Fruit fly (Drosophila melanogaster): ENCODE data around the gene Myt1.

The Myt1 gene

DNA sequence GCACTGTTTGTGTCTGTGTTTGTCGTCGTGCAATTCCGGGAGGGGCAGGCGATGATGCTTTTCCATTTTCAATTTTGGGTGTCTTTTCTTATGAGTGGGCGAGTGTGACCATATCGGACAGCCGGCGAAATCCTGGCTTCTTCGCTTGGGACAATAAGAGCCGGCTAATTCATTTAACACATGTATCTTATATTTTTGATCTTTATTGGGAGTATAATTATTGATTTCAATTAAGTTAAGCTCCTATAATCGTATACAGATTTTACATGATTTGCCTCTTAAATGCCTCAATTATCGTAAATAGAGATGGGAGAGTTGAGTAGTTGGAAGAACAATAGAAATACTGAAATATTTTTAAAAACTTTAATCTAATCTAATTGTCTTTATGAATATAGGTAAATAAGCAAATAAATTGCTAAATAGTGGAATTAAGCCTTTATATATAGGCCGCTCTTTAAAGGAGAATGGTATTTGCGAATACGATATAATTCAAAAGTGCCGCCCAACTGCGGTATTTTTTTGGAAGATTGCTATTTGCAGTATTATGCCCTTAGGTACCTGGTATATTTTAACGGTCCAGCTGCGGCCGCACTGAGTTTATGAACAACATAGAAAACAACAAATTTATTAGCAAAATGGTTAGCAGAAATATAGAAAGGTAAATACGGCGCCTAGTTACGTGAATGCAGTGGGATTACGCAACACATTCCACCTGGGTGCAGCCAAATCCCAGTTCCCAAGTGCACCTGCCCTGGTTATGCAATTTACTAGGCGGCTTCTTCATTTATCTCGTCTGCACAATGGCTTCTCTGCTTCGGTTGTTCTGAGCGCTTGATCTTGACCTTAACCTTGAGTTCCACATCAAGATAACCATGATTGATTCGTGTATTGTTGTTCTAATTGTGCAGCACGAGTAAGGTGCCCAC lies at the start of gene Myt1, which contains the start of the genes PGRP-LD and Pmi:
Gene Myt1 (minus strand): TSS at position 116 of the 926 bp plus-strand sequence.
Gene PGRP-LD (plus strand): TSS at position 576 of the 926 bp plus-strand sequence.
Gene Pmi (plus strand): TSS at position 576 of the 926 bp plus-strand sequence.
- TF ChIP-seq CG9948 (tag; optimal IDR thresholded peaks at IDR 0.05) (no peak), Pif1A (GFP tag; optimal IDR thresholded peaks at IDR 0.05) (no peak), gl (tag; optimal IDR thresholded peaks at IDR 0.05) (no peak), EcR (GFP tag; optimal IDR thresholded peaks at IDR 0.05) (no peak), Pif1B (GFP tag; optimal IDR thresholded peaks at IDR 0.05) (no peak), CG10348 (GFP tag; IDR thresholded peaks at IDR 0.05) (no peak), fd96Ca (GFP tag; IDR thresholded peaks at IDR 0.05) (no peak), CG14655 (GFP tag; optimal IDR thresholded peaks at IDR 0.05) (no peak), CG8301 (tag; optimal IDR thresholded peaks at IDR 0.05) (no peak), CG15710 (tag; optimal IDR thresholded peaks at IDR 0.05) (no peak), Snoo (tag; optimal IDR thresholded peaks at IDR 0.05) (no peak), CG13204 (GFP tag; optimal IDR thresholded peaks at IDR 0.05) (no peak), CG4496 (GFP tag; IDR thresholded peaks at IDR 0.05) (no peak), CG32121 (GFP tag; IDR thresholded peaks at IDR 0.05) (no peak), CG8159 (tag; optimal IDR thresholded peaks at IDR 0.05) (no peak), CG34367 (tag; optimal IDR thresholded peaks at IDR 0.05) (no peak), CG12605 (GFP tag; IDR thresholded peaks at IDR 0.05) (no peak), D1 (tag; optimal IDR thresholded peaks at IDR 0.05) (no peak)

dm6 chr3L:5828684-5829083 lies 49.3 kb upstream of the Myt1 start:
- TF ChIP-seq CG14655 (GFP tag; optimal IDR thresholded peaks at IDR 0.05) (no peak), fd96Ca (GFP tag; IDR thresholded peaks at IDR 0.05) (no peak), EcR (GFP tag; optimal IDR thresholded peaks at IDR 0.05) (no peak)

DNA sequence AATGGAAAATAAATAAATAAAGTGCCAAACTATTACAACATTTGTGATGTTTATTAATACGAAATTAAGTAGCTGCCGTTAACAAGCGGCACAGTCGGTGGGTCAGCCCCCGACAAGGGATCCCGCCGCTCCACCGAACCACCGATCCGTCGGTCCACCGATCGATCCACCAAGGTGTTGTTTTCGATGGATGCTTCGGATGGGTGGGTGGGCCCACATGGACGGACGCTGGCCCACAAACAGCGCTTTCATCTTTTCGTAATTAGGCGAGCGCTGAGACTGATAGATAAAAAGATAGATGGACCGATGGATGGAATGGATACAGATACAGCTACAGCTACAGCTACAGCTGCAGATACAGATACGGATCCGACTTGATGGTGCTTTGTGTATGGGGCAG lies 48.9 kb upstream of the Myt1 start:
- TF ChIP-seq fd96Ca (GFP tag; IDR thresholded peaks at IDR 0.05) (no peak), Ets98B (GFP tag; IDR thresholded peaks at IDR 0.05) (no peak), rn (GFP tag; IDR thresholded peaks at IDR 0.05) (no peak), Pif1A (GFP tag; optimal IDR thresholded peaks at IDR 0.05) (no peak), CG9948 (tag; optimal IDR thresholded peaks at IDR 0.05) (no peak), CG8301 (tag; optimal IDR thresholded peaks at IDR 0.05) (no peak), CG34367 (tag; optimal IDR thresholded peaks at IDR 0.05) (no peak), Snoo (tag; optimal IDR thresholded peaks at IDR 0.05) (no peak), CG17806 (tag; optimal IDR thresholded peaks at IDR 0.05) (no peak), EcR (GFP tag; optimal IDR thresholded peaks at IDR 0.05) (no peak), Pif1B (GFP tag; optimal IDR thresholded peaks at IDR 0.05) (no peak), CG14655 (GFP tag; optimal IDR thresholded peaks at IDR 0.05) (no peak)

DNA sequence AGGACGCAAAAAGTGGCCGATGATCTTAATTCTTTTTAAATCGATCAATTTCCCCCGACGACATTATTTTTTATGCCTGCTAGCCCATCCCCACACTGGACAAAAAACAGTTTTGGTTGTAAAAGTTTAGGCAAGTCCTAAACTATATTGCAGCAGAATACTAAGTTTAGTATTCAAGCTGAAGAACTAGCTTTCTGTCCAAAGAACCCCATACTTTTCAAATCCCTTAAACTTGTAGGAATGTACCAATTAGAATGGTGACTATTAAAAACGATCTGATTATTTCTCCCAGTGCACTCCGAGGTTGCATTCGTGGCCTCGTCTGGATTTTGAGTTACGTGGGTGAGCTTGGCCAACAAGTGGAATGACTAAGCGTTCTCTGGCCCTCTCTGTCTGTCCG lies 46.1 kb upstream of the Myt1 start:
- TF ChIP-seq CG17806 (tag; optimal IDR thresholded peaks at IDR 0.05) (no peak), EcR (GFP tag; optimal IDR thresholded peaks at IDR 0.05) (no peak), Pif1A (GFP tag; optimal IDR thresholded peaks at IDR 0.05) (peak; percentile 12), CG12605 (GFP tag; IDR thresholded peaks at IDR 0.05) (no peak), CG8159 (tag; optimal IDR thresholded peaks at IDR 0.05) (peak; percentile 39), CG15710 (tag; optimal IDR thresholded peaks at IDR 0.05) (peak; percentile 52), Snoo (tag; optimal IDR thresholded peaks at IDR 0.05) (no peak), D1 (tag; optimal IDR thresholded peaks at IDR 0.05) (no peak), CG14655 (GFP tag; optimal IDR thresholded peaks at IDR 0.05) (no peak), CG9948 (tag; optimal IDR thresholded peaks at IDR 0.05) (peak; percentile 6), CG8301 (tag; optimal IDR thresholded peaks at IDR 0.05) (no peak)

DNA sequence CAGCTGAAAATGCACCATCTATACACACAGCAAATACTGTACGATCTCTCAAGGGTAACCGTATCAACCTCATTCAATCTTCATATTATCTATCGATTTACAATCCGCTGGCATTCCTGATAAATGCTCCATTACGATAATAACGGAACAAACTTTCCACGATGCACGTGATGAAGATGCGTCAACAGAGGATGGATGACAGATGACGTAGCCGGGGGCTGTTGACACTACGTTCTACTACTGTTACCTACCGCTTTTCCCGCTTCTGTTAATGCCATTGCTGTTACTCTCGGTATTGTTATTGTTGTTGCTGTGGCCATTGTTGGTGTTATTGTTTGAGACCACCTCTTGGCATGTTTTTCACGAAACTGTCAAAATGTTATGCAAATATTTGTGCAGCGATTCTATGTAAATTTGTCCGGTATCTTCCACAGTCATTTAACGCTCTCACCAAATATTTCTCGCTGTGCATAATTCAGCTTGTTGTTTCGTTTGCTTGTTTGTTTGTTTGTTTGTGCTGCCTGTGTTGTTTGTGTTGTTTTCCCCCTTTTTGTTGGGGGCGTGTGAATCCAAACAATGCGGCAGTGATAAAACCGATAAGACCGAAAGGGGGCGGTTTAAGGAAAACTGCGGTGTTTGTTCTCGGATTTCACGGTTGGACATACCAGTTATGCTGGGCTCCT lies 44.5 kb upstream of the Myt1 start:
- TF ChIP-seq Pif1A (GFP tag; optimal IDR thresholded peaks at IDR 0.05) (peak; percentile 19), CG4496 (GFP tag; IDR thresholded peaks at IDR 0.05) (no peak), CG34367 (tag; optimal IDR thresholded peaks at IDR 0.05) (no peak), Snoo (tag; optimal IDR thresholded peaks at IDR 0.05) (peak; percentile 36), Ets98B (GFP tag; IDR thresholded peaks at IDR 0.05) (no peak), CG8301 (tag; optimal IDR thresholded peaks at IDR 0.05) (peak; percentile 6), CG14655 (GFP tag; optimal IDR thresholded peaks at IDR 0.05) (no peak), CG32121 (GFP tag; IDR thresholded peaks at IDR 0.05) (no peak), D1 (tag; optimal IDR thresholded peaks at IDR 0.05) (no peak), CG8159 (tag; optimal IDR thresholded peaks at IDR 0.05) (peak; percentile 21), EcR (GFP tag; optimal IDR thresholded peaks at IDR 0.05) (no peak), rn (GFP tag; IDR thresholded peaks at IDR 0.05) (no peak), gl (tag; optimal IDR thresholded peaks at IDR 0.05) (no peak), CG17806 (tag; optimal IDR thresholded peaks at IDR 0.05) (no peak), fd96Ca (GFP tag; IDR thresholded peaks at IDR 0.05) (peak; percentile 31; the same call in 1 of the 3 replicates), CG12605 (GFP tag; IDR thresholded peaks at IDR 0.05) (no peak), CG13204 (GFP tag; optimal IDR thresholded peaks at IDR 0.05) (no peak), CG10348 (GFP tag; IDR thresholded peaks at IDR 0.05) (no peak), CG9948 (tag; optimal IDR thresholded peaks at IDR 0.05) (no peak), Pif1B (GFP tag; optimal IDR thresholded peaks at IDR 0.05) (no peak)

Data from whole organism, pupa.